Worm (Caenorhabditis elegans) whole organism, L3 larva: ENCODE results near the gene cpg-9.

Source experiments
- elt-1 ChIP-seq: fragments of 150-350 bp; optimal IDR thresholded peaks from 2 replicates; lab custom pipeline; 2014; ENCODE audit warnings: missing biosample characterization, missing genetic modification characterization
- hmg-11 ChIP-seq: sonication (generic microtip); optimal IDR thresholded peaks from 2 replicates; lab custom pipeline; 2016; ENCODE audit warnings: missing genetic modification characterization, missing compliant biosample characterization
- mdl-1 ChIP-seq: fragments of 150-350 bp; optimal IDR thresholded peaks from 2 replicates; lab custom pipeline; 2014; ENCODE audit warnings: missing biosample characterization, missing genetic modification characterization
- nhr-43 ChIP-seq: sonication (generic microtip); optimal IDR thresholded peaks from 2 replicates; lab custom pipeline; 2016; ENCODE audit warnings: mild to moderate bottlenecking, missing genetic modification characterization, missing compliant biosample characterization; ENCODE audit not compliant: poor library complexity, severe bottlenecking
- nhr-76 ChIP-seq: fragments of 150-350 bp; sonication (generic microtip); optimal IDR thresholded peaks from 5 replicates; lab custom pipeline; 2014; ENCODE audit warnings: missing biosample characterization, missing genetic modification characterization

- TF ChIP-seq nhr-76 = no peak
- TF ChIP-seq nhr-43 (tag; lab: Kevin White, UChicago) = no peak
- TF ChIP-seq elt-1 = no peak
- no peak for TF ChIP-seq mdl-1 (tag; lab: Kevin White, UChicago)
- TF ChIP-seq hmg-11 (tag; lab: Kevin White, UChicago) = no peak
Observed at ce11 chrIV:3101208-3101607, 31.2 kb upstream of the cpg-9 start.
